Worm (Caenorhabditis elegans): ENCODE measurements around the gene str-205.

DNA sequence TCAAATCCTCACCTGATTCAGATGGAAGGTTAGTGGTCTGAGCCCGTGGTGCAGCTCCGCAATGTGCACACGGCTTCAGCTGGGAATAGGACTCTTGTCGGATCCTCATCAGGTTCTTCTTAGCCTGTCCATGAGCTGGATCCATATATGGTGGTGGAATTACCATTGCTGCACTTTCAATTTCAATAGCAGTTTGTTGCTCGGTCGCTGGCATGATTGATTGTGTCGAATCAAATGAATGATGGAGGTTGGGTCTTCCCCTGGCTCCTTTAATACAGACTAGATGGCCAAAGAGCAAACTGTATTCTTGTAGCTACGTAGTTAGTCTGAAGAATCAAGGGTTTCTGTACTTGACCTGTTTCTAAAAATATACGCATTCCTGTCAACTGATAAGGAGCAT, 3.1 kb upstream of the str-205 start, which contains the start of gene C02E7.10:
- no peak for TF ChIP-seq ceh-83 (GFP tag; optimal IDR thresholded peaks at IDR 0.05)
- TF ChIP-seq unc-62 (GFP tag; optimal IDR thresholded peaks at IDR 0.05) = no peak
- no peak for TF ChIP-seq nhr-237 (tag; optimal IDR thresholded peaks at IDR 0.05)
- no peak for TF ChIP-seq ces-1 (GFP tag; optimal IDR thresholded peaks at IDR 0.05)
- TF ChIP-seq snpc-4 (tag; optimal IDR thresholded peaks at IDR 0.05) = no peak
- no peak for TF ChIP-seq drap-1 (GFP tag; optimal IDR thresholded peaks at IDR 0.05)
- no peak for TF ChIP-seq ztf-11 (tag; optimal IDR thresholded peaks at IDR 0.05)
- no peak for TF ChIP-seq lsy-2 (tag; optimal IDR thresholded peaks at IDR 0.05)
- TF ChIP-seq bed-3 (GFP tag; optimal IDR thresholded peaks at IDR 0.05) = no peak
- no peak for TF ChIP-seq unc-39 (tag; optimal IDR thresholded peaks at IDR 0.05)
- TF ChIP-seq nhr-12 (tag; optimal IDR thresholded peaks at IDR 0.05) = no peak
- no peak for TF ChIP-seq ceh-43 (GFP tag; optimal IDR thresholded peaks at IDR 0.05)
